Worm (Caenorhabditis elegans) whole organism, mixed stage, embryonic: ENCODE data around the gene ZK402.2.

Experiments
- M03D4.4 ChIP-seq: sonication (generic microtip); optimal IDR thresholded peaks from 2 replicates; lab custom pipeline; 2017; ENCODE audit warnings: mild to moderate bottlenecking, missing genetic modification characterization, missing compliant biosample characterization
- bed-3 ChIP-seq: fragments of 200-800 bp; sonication (Bioruptor generic); optimal IDR thresholded peaks from 3 replicates; lab custom pipeline; 2018; ENCODE audit warnings: mild to moderate bottlenecking, missing genetic modification characterization, moderate library complexity, missing compliant biosample characterization
- blmp-1 ChIP-seq: fragments of 150-350 bp; optimal IDR thresholded peaks from 2 replicates; lab custom pipeline; 2014; ENCODE audit warnings: missing biosample characterization, missing genetic modification characterization
- ceh-39 ChIP-seq: fragments of 150-350 bp; optimal IDR thresholded peaks from 2 replicates; lab custom pipeline; 2014; ENCODE audit warnings: missing biosample characterization, missing genetic modification characterization
- ceh-43 ChIP-seq: fragments of 200-800 bp; sonication (Bioruptor generic); optimal IDR thresholded peaks from 2 replicates; lab custom pipeline; 2018; ENCODE audit warnings: mild to moderate bottlenecking, missing genetic modification characterization, moderate library complexity, missing compliant biosample characterization
- ces-1 ChIP-seq: fragments of 150-350 bp; optimal IDR thresholded peaks from 2 replicates; lab custom pipeline; 2014; ENCODE audit warnings: missing biosample characterization, missing genetic modification reagents, missing genetic modification characterization
- cnd-1 ChIP-seq: fragments of 200-800 bp; sonication (Bioruptor generic); optimal IDR thresholded peaks from 2 replicates; lab custom pipeline; 2018; ENCODE audit warnings: mild to moderate bottlenecking, missing genetic modification characterization, missing compliant biosample characterization
- drap-1 ChIP-seq: fragments of 200-800 bp; sonication (Bioruptor generic); optimal IDR thresholded peaks from 3 replicates; lab custom pipeline; 2018; ENCODE audit warnings: mild to moderate bottlenecking, missing genetic modification characterization, missing compliant biosample characterization
- elt-1 ChIP-seq: sonication (generic microtip); optimal IDR thresholded peaks from 2 replicates; lab custom pipeline; 2017; ENCODE audit warnings: missing genetic modification characterization, mild to moderate bottlenecking, missing compliant biosample characterization, antibody characterized with exemption, moderate library complexity, borderline replicate concordance; ENCODE audit not compliant: insufficient read depth
- elt-3 ChIP-seq: fragments of 150-350 bp; optimal IDR thresholded peaks from 2 replicates; lab custom pipeline; 2014; ENCODE audit warnings: missing biosample characterization, missing genetic modification characterization
- flh-1 ChIP-seq: fragments of 200-800 bp; sonication (Bioruptor generic); optimal IDR thresholded peaks from 2 replicates; lab custom pipeline; 2018; ENCODE audit warnings: mild to moderate bottlenecking, missing genetic modification characterization, moderate library complexity, missing compliant biosample characterization
- ham-2 ChIP-seq: fragments of 200-800 bp; sonication (Bioruptor generic); optimal IDR thresholded peaks from 2 replicates; lab custom pipeline; 2018; ENCODE audit warnings: mild to moderate bottlenecking, missing genetic modification characterization, missing compliant biosample characterization
- hlh-1 ChIP-seq: fragments of 150-350 bp; optimal IDR thresholded peaks from 2 replicates; lab custom pipeline; 2014; ENCODE audit warnings: missing biosample characterization, missing genetic modification reagents, missing genetic modification characterization
- lin-13 ChIP-seq: fragments of 150-350 bp; optimal IDR thresholded peaks from 2 replicates; lab custom pipeline; 2014; ENCODE audit warnings: missing biosample characterization, missing genetic modification characterization
- lin-32 ChIP-seq: fragments of 200-800 bp; sonication (Bioruptor generic); optimal IDR thresholded peaks from 2 replicates; lab custom pipeline; 2018; ENCODE audit warnings: mild to moderate bottlenecking, missing genetic modification characterization, missing compliant biosample characterization
- lsy-2 ChIP-seq: fragments of 150-350 bp; optimal IDR thresholded peaks from 2 replicates; lab custom pipeline; 2014; ENCODE audit warnings: missing biosample characterization, missing genetic modification characterization
- mab-5 ChIP-seq: fragments of 150-350 bp; optimal IDR thresholded peaks from 2 replicates; lab custom pipeline; 2014; ENCODE audit warnings: missing biosample characterization, missing genetic modification characterization
- mep-1 ChIP-seq: fragments of 150-350 bp; optimal IDR thresholded peaks from 2 replicates; lab custom pipeline; 2017; ENCODE audit warnings: missing biosample characterization, missing genetic modification reagents, missing genetic modification characterization, inconsistent platforms
- mls-2 ChIP-seq: sonication (generic microtip); optimal IDR thresholded peaks from 2 replicates; lab custom pipeline; 2016; ENCODE audit warnings: mild to moderate bottlenecking, missing genetic modification characterization, moderate library complexity, missing compliant biosample characterization
- nhr-12 ChIP-seq: fragments of 150-350 bp; optimal IDR thresholded peaks from 2 replicates; lab custom pipeline; 2014; ENCODE audit warnings: missing biosample characterization, missing genetic modification characterization
- nhr-2 ChIP-seq: fragments of 150-350 bp; optimal IDR thresholded peaks from 2 replicates; lab custom pipeline; 2014; ENCODE audit warnings: missing biosample characterization, missing genetic modification characterization
- nhr-237 ChIP-seq: fragments of 150-350 bp; optimal IDR thresholded peaks from 2 replicates; lab custom pipeline; 2014; ENCODE audit warnings: missing biosample characterization, missing genetic modification characterization
- nhr-28 ChIP-seq: fragments of 150-350 bp; optimal IDR thresholded peaks from 2 replicates; lab custom pipeline; 2014; ENCODE audit warnings: missing biosample characterization, missing genetic modification characterization
- nhr-76 ChIP-seq: sonication (generic microtip); optimal IDR thresholded peaks from 2 replicates; lab custom pipeline; 2017; ENCODE audit warnings: missing biosample characterization, missing genetic modification characterization
- pha-4 ChIP-seq: fragments of 150-350 bp; optimal IDR thresholded peaks from 2 replicates; lab custom pipeline; 2018; ENCODE audit warnings: missing biosample characterization, missing genetic modification reagents, missing genetic modification characterization
- sem-2 ChIP-seq: fragments of 200-800 bp; sonication (Bioruptor generic); optimal IDR thresholded peaks from 2 replicates; lab custom pipeline; 2018; ENCODE audit warnings: mild to moderate bottlenecking, missing genetic modification characterization, missing compliant biosample characterization
- snpc-4 ChIP-seq: fragments of 150-350 bp; optimal IDR thresholded peaks from 2 replicates; lab custom pipeline; 2014; ENCODE audit warnings: missing biosample characterization, missing genetic modification characterization
- sptf-1 ChIP-seq: sonication (generic microtip); optimal IDR thresholded peaks from 2 replicates; lab custom pipeline; 2017; ENCODE audit warnings: mild to moderate bottlenecking, missing genetic modification characterization, moderate library complexity, missing compliant biosample characterization
- tbx-8 ChIP-seq: fragments of 200-800 bp; sonication (Bioruptor generic); optimal IDR thresholded peaks from 2 replicates; lab custom pipeline; 2018; ENCODE audit warnings: mild to moderate bottlenecking, missing genetic modification characterization, moderate library complexity, missing compliant biosample characterization
- unc-120 ChIP-seq: sonication (generic microtip); optimal IDR thresholded peaks from 2 replicates; lab custom pipeline; 2017; ENCODE audit warnings: missing genetic modification characterization, missing compliant biosample characterization; ENCODE audit not compliant: poor library complexity, severe bottlenecking
- unc-39 ChIP-seq: fragments of 150-350 bp; optimal IDR thresholded peaks from 2 replicates; lab custom pipeline; 2014; ENCODE audit warnings: missing biosample characterization, missing genetic modification characterization
- unc-62 ChIP-seq: fragments of 150-350 bp; optimal IDR thresholded peaks from 2 replicates; lab custom pipeline; 2014; ENCODE audit warnings: missing biosample characterization, missing genetic modification reagents, missing genetic modification characterization
- zip-8 ChIP-seq: fragments of 150-350 bp; optimal IDR thresholded peaks from 2 replicates; lab custom pipeline; 2014; ENCODE audit warnings: missing biosample characterization, missing genetic modification characterization
- ztf-11 ChIP-seq: fragments of 150-350 bp; optimal IDR thresholded peaks from 2 replicates; lab custom pipeline; 2014; ENCODE audit warnings: missing biosample characterization, missing genetic modification characterization

Gene ZK402.2

ce11 chrX:1441602-1442183 lies 38.1 kb downstream of the ZK402.2 start:
- TF ChIP-seq ztf-11 (tag; lab: Kevin White, UChicago) (no peak), mls-2 (tag; lab: Kevin White, UChicago) (no peak), ceh-43 (GFP tag; lab: Kevin White, UChicago) (no peak), pha-4 (tag; lab: Kevin White, UChicago) (no peak)
- TF ChIP-seq, all 35 proteins: peak for 0

DNA sequence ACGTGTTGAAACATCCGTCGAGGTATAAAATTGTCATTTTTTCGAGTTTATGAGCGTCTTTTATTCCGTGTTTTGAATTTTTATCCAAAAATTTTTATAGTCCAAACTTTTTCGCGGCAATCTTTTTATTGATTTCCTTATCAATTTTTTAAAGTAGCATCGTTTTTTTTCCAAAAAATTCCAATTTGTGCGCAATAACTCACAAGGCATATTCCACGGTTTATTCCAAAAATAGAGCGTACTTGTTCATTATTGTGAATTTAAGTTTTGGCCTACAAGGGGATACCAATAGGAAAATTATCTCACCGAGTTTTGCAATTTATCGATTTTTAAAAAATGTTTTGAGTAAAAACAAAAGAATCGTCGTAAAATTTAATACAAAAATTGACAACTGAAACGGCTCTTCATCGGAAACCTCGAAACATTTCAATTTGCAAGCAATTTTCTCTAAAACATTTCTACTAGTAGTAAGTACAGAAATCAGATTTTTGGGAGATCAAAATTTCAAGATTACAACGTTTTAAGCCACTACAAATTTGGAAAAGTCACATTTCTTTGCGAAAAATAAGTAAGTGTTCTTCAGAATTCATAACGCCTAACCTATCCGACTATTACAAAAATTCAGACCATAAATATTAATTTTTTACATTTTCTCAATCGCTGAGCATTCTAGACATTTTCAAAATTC lies 40.2 kb downstream of the ZK402.2 start:
- TF ChIP-seq mab-5 (no peak), elt-1 (tag; lab: Kevin White, UChicago) (no peak), ceh-39 (tag; lab: Kevin White, UChicago) (no peak), ces-1 (GFP tag; lab: Kevin White, UChicago) (peak; percentile 6), tbx-8 (GFP tag; lab: Kevin White, UChicago) (no peak), unc-39 (no peak), lsy-2 (tag; lab: Kevin White, UChicago) (no peak)

DNA sequence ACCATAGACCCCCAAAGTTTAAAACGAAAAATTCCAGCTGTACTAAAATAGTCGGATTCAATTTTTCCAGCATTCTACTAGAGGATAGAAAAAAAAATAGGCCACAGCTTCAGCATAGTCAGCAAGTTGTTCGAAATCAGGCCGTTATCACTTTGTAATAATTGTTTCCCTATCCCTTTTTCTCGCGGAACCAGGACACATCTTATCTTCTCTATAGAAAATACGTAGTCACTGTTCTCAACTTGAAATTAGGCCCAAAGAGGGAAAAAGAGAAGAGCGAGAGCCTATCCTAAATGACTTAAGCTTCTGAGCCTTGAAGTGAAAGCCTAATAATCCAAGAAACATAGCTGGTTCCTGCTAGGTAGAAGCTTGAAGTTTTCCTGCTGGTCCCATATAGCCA lies 42.2 kb downstream of the ZK402.2 start:
- no peak for TF ChIP-seq tbx-8 (GFP tag; lab: Kevin White, UChicago)
- no peak for TF ChIP-seq nhr-2 (tag; lab: Kevin White, UChicago)
- TF ChIP-seq sptf-1 = peak; percentile 57
- TF ChIP-seq nhr-76 (tag; lab: Kevin White, UChicago) = no peak
- no peak for TF ChIP-seq sem-2
- TF ChIP-seq, all 35 proteins: peak for 1

ce11 chrX:1446593-1447141 lies 43.1 kb downstream of the ZK402.2 start, which contains the start of gene zfp-3:
Gene zfp-3 (minus strand): TSS chrX:1446643.
- TF ChIP-seq nhr-28 (tag; lab: Kevin White, UChicago) = no peak
- TF ChIP-seq zip-8 (tag; lab: Kevin White, UChicago) = no peak
- TF ChIP-seq blmp-1 (tag; lab: Kevin White, UChicago) = no peak
- peak; percentile 55 for TF ChIP-seq ztf-11 (tag; lab: Kevin White, UChicago)
- peak; percentile 37 for TF ChIP-seq M03D4.4
- TF ChIP-seq unc-120 (tag; lab: Kevin White, UChicago) = peak; percentile 60
- no peak for TF ChIP-seq ceh-43 (GFP tag; lab: Kevin White, UChicago)
- peak; percentile 83 for TF ChIP-seq ces-1 (GFP tag; lab: Kevin White, UChicago)
- no peak for TF ChIP-seq bed-3 (GFP tag; lab: Kevin White, UChicago)
- peak; percentile 93 for TF ChIP-seq pha-4 (tag; lab: Kevin White, UChicago)
- TF ChIP-seq mls-2 (tag; lab: Kevin White, UChicago) = peak; percentile 69
- no peak for TF ChIP-seq lin-32 (GFP tag; lab: Kevin White, UChicago)
- TF ChIP-seq nhr-2 (tag; lab: Kevin White, UChicago) = no peak
- TF ChIP-seq elt-1 (tag; lab: Kevin White, UChicago) = no peak
- TF ChIP-seq mep-1 (tag; lab: Kevin White, UChicago) = peak; percentile 83
- peak; percentile 72 for TF ChIP-seq unc-62 (GFP tag; lab: Kevin White, UChicago)
- TF ChIP-seq lin-13 (tag; lab: Kevin White, UChicago) = peak; percentile 92
- TF ChIP-seq sptf-1 = peak; percentile 66
- TF ChIP-seq drap-1 (GFP tag; lab: Kevin White, UChicago) = peak; percentile 45
- peak; percentile 44 for TF ChIP-seq lsy-2 (tag; lab: Kevin White, UChicago)
- TF ChIP-seq hlh-1 (tag; lab: Kevin White, UChicago) = peak; percentile 63
- TF ChIP-seq nhr-237 = peak; percentile 90
- peak; percentile 98 for TF ChIP-seq ceh-39 (tag; lab: Kevin White, UChicago)

ce11 chrX:1450352-1450818 lies 46.8 kb downstream of the ZK402.2 start, which contains the start of gene W05H7.1:
Gene W05H7.1 (plus strand): TSS chrX:1450768.
- TF ChIP-seq nhr-28 (tag; lab: Kevin White, UChicago) (no peak), unc-120 (tag; lab: Kevin White, UChicago) (no peak), ceh-43 (GFP tag; lab: Kevin White, UChicago) (no peak), mab-5 (no peak), nhr-76 (tag; lab: Kevin White, UChicago) (no peak), nhr-237 (peak; percentile 10), M03D4.4 (no peak), cnd-1 (tag; lab: Kevin White, UChicago) (no peak), ham-2 (GFP tag; lab: Kevin White, UChicago) (peak; percentile 48), unc-39 (no peak), blmp-1 (tag; lab: Kevin White, UChicago) (no peak), flh-1 (GFP tag; lab: Kevin White, UChicago) (no peak), elt-3 (tag; lab: Kevin White, UChicago) (no peak), sem-2 (no peak), ztf-11 (tag; lab: Kevin White, UChicago) (no peak), tbx-8 (GFP tag; lab: Kevin White, UChicago) (no peak), snpc-4 (tag; lab: Kevin White, UChicago) (no peak), zip-8 (tag; lab: Kevin White, UChicago) (no peak), unc-62 (GFP tag; lab: Kevin White, UChicago) (no peak), lin-13 (tag; lab: Kevin White, UChicago) (peak; percentile 32), hlh-1 (tag; lab: Kevin White, UChicago) (peak; percentile 38), ceh-39 (tag; lab: Kevin White, UChicago) (peak; percentile 47), nhr-12 (tag; lab: Kevin White, UChicago) (no peak), mep-1 (tag; lab: Kevin White, UChicago) (peak; percentile 59), lin-32 (GFP tag; lab: Kevin White, UChicago) (no peak), lsy-2 (tag; lab: Kevin White, UChicago) (peak; percentile 28), elt-1 (tag; lab: Kevin White, UChicago) (no peak), drap-1 (GFP tag; lab: Kevin White, UChicago) (no peak), nhr-2 (tag; lab: Kevin White, UChicago) (no peak)
